Fruit fly (Drosophila melanogaster) whole organism, prepupa: ENCODE data around the gene trol.

ENCODE experiments used
- Blimp-1 ChIP-seq: fragments of 200-800 bp; sonication (Bioruptor generic); optimal IDR thresholded peaks from 3 replicates; lab custom pipeline; 2017; ENCODE audit warnings: missing biosample characterization, missing genetic modification characterization, mild to moderate bottlenecking, moderate library complexity, missing genetic modification reagents
- CG10631 ChIP-seq: fragments of 200-800 bp; sonication (Bioruptor generic); optimal IDR thresholded peaks from 2 replicates; lab custom pipeline; 2016; ENCODE audit warnings: missing biosample characterization, missing genetic modification characterization
- CG10669 ChIP-seq: fragments of 200-800 bp; sonication (Bioruptor generic); optimal IDR thresholded peaks from 3 replicates; lab custom pipeline; 2018; ENCODE audit warnings: missing biosample characterization, mild to moderate bottlenecking, missing genetic modification characterization, moderate library complexity
- CG11294 ChIP-seq: fragments of 200-800 bp; sonication (Bioruptor generic); IDR thresholded peaks from 2 replicates; pipeline ENCODE4 v1.3.6; 2022; ENCODE audit warnings: missing biosample characterization, missing genetic modification characterization
- CG11762 ChIP-seq: fragments of 200-800 bp; sonication (Bioruptor generic); optimal IDR thresholded peaks from 3 replicates; lab custom pipeline; 2016; ENCODE audit warnings: missing biosample characterization, missing genetic modification characterization; ENCODE audit not compliant: insufficient read depth
- CG11902 ChIP-seq: fragments of 200-800 bp; sonication (Bioruptor generic); optimal IDR thresholded peaks from 3 replicates; lab custom pipeline; 2016; ENCODE audit warnings: missing biosample characterization, missing genetic modification characterization
- CG1621 ChIP-seq: fragments of 200-800 bp; sonication (Bioruptor generic); optimal IDR thresholded peaks from 3 replicates; lab custom pipeline; 2018; ENCODE audit warnings: missing biosample characterization, mild to moderate bottlenecking, missing genetic modification characterization
- CG3032 ChIP-seq: fragments of 200-800 bp; optimal IDR thresholded peaks from 2 replicates; lab custom pipeline; 2019; ENCODE audit warnings: missing biosample characterization, mild to moderate bottlenecking, missing genetic modification characterization, moderate library complexity
- CG31627 ChIP-seq: fragments of 200-800 bp; sonication (Bioruptor generic); optimal IDR thresholded peaks from 3 replicates; lab custom pipeline; 2016; ENCODE audit warnings: missing biosample characterization, missing genetic modification characterization
- CG32006 ChIP-seq: fragments of 200-800 bp; sonication (Bioruptor generic); optimal IDR thresholded peaks from 3 replicates; lab custom pipeline; 2017; ENCODE audit warnings: missing biosample characterization, mild to moderate bottlenecking, missing genetic modification characterization
- CG34406 ChIP-seq: fragments of 200-800 bp; sonication (Bioruptor generic); optimal IDR thresholded peaks from 3 replicates; lab custom pipeline; 2016; ENCODE audit warnings: missing biosample characterization, missing genetic modification characterization
- CG3919 ChIP-seq: fragments of 200-800 bp; sonication (Bioruptor generic); optimal IDR thresholded peaks from 3 replicates; lab custom pipeline; 2016; ENCODE audit warnings: missing biosample characterization, missing genetic modification characterization
- CG4318 ChIP-seq: fragments of 200-800 bp; sonication (Bioruptor generic); optimal IDR thresholded peaks from 3 replicates; lab custom pipeline; 2017; ENCODE audit warnings: missing biosample characterization, mild to moderate bottlenecking, missing genetic modification characterization
- CG6163 ChIP-seq: fragments of 200-800 bp; sonication (Bioruptor generic); IDR thresholded peaks from 3 replicates; pipeline ENCODE4 v1.3.6; 2022; ENCODE audit warnings: missing biosample characterization, missing genetic modification characterization
- CG6276 ChIP-seq: fragments of 200-800 bp; sonication (Bioruptor generic); optimal IDR thresholded peaks from 2 replicates; lab custom pipeline; 2017; ENCODE audit warnings: missing biosample characterization, mild to moderate bottlenecking, missing genetic modification characterization
- CG6792 ChIP-seq: fragments of 200-800 bp; sonication (Bioruptor generic); optimal IDR thresholded peaks from 3 replicates; lab custom pipeline; 2016; ENCODE audit warnings: missing biosample characterization, missing genetic modification characterization
- CG6808 ChIP-seq: fragments of 200-800 bp; sonication (Bioruptor generic); optimal IDR thresholded peaks from 3 replicates; lab custom pipeline; 2017; ENCODE audit warnings: missing biosample characterization, missing genetic modification characterization, mild to moderate bottlenecking, moderate library complexity, missing genetic modification reagents
- CG6854 ChIP-seq: fragments of 200-800 bp; sonication (Bioruptor generic); optimal IDR thresholded peaks from 2 replicates; lab custom pipeline; 2017; ENCODE audit warnings: missing biosample characterization, mild to moderate bottlenecking, missing genetic modification characterization
- CG7368 ChIP-seq: fragments of 200-800 bp; sonication (Bioruptor generic); optimal IDR thresholded peaks from 3 replicates; lab custom pipeline; 2016; ENCODE audit warnings: missing biosample characterization, missing genetic modification characterization
- CG8119 ChIP-seq: fragments of 200-800 bp; sonication (Bioruptor generic); IDR thresholded peaks from 3 replicates; pipeline ENCODE4 v1.3.6; 2022; ENCODE audit warnings: missing biosample characterization, missing genetic modification characterization
- CG8319 ChIP-seq: fragments of 200-800 bp; sonication (Bioruptor generic); optimal IDR thresholded peaks from 3 replicates; lab custom pipeline; 2016; ENCODE audit warnings: missing biosample characterization, missing genetic modification characterization
- CG8632 ChIP-seq: fragments of 200-800 bp; sonication (Bioruptor generic); optimal IDR thresholded peaks from 3 replicates; lab custom pipeline; 2016; ENCODE audit warnings: missing biosample characterization, missing genetic modification characterization
- Eip75B ChIP-seq: fragments of 200-800 bp; sonication (Bioruptor generic); optimal IDR thresholded peaks from 3 replicates; lab custom pipeline; 2016; ENCODE audit warnings: missing biosample characterization, missing genetic modification characterization
- Eip78C ChIP-seq: fragments of 200-800 bp; sonication (Bioruptor generic); peaks from one replicate; lab custom pipeline; 2016; ENCODE audit warnings: missing biosample characterization, missing genetic modification characterization
- Eip93F ChIP-seq: fragments of 200-800 bp; sonication (Bioruptor generic); optimal IDR thresholded peaks from 2 replicates; lab custom pipeline; 2016; ENCODE audit warnings: missing biosample characterization, mild to moderate bottlenecking, missing genetic modification characterization
- Ets96B ChIP-seq: fragments of 200-800 bp; optimal IDR thresholded peaks from 2 replicates; lab custom pipeline; 2019; ENCODE audit warnings: missing biosample characterization, mild to moderate bottlenecking, missing genetic modification characterization, moderate library complexity
- Gug ChIP-seq: fragments of 200-800 bp; sonication (Bioruptor generic); IDR thresholded peaks from 2 replicates; pipeline ENCODE4 v1.3.6; 2022; ENCODE audit warnings: missing biosample characterization, missing genetic modification characterization
- Hr38 ChIP-seq: sonication (Bioruptor generic); optimal IDR thresholded peaks from 2 replicates; lab custom pipeline; 2016; ENCODE audit warnings: missing biosample characterization, missing genetic modification characterization
- Hr4 ChIP-seq: fragments of 200-800 bp; sonication (Bioruptor generic); optimal IDR thresholded peaks from 3 replicates; lab custom pipeline; 2016; ENCODE audit warnings: missing biosample characterization, missing genetic modification characterization
- Lpt ChIP-seq: fragments of 200-800 bp; sonication (Bioruptor generic); optimal IDR thresholded peaks from 3 replicates; lab custom pipeline; 2016; ENCODE audit warnings: missing biosample characterization, missing genetic modification characterization
- Met ChIP-seq: fragments of 200-800 bp; sonication (Bioruptor generic); optimal IDR thresholded peaks from 3 replicates; lab custom pipeline; 2016; ENCODE audit warnings: missing biosample characterization, missing genetic modification characterization
- Smox ChIP-seq: fragments of 200-800 bp; sonication (Bioruptor generic); optimal IDR thresholded peaks from 3 replicates; lab custom pipeline; 2016; ENCODE audit warnings: missing biosample characterization, missing genetic modification characterization
- Sox102F ChIP-seq: fragments of 200-800 bp; sonication (Bioruptor generic); optimal IDR thresholded peaks from 2 replicates; lab custom pipeline; 2016; ENCODE audit warnings: missing biosample characterization, mild to moderate bottlenecking, missing genetic modification characterization
- Sox15 ChIP-seq: fragments of 200-800 bp; sonication (Bioruptor generic); optimal IDR thresholded peaks from 3 replicates; lab custom pipeline; 2016; ENCODE audit warnings: missing biosample characterization, missing genetic modification characterization
- achi ChIP-seq: fragments of 200-800 bp; sonication (Bioruptor generic); optimal IDR thresholded peaks from 3 replicates; lab custom pipeline; 2016; ENCODE audit warnings: missing biosample characterization, missing genetic modification characterization
- acj6 ChIP-seq: fragments of 200-800 bp; sonication (Bioruptor generic); optimal IDR thresholded peaks from 3 replicates; lab custom pipeline; 2016; ENCODE audit warnings: missing biosample characterization, missing genetic modification characterization
- cyc ChIP-seq: fragments of 200-800 bp; sonication (Bioruptor generic); optimal IDR thresholded peaks from 3 replicates; lab custom pipeline; 2016; ENCODE audit warnings: missing biosample characterization, missing genetic modification characterization
- dac ChIP-seq: fragments of 200-800 bp; sonication (Bioruptor generic); optimal IDR thresholded peaks from 2 replicates; lab custom pipeline; 2017; ENCODE audit warnings: missing biosample characterization, mild to moderate bottlenecking, missing genetic modification characterization
- eg ChIP-seq: fragments of 200-800 bp; sonication (Bioruptor generic); IDR thresholded peaks from 3 replicates; pipeline ENCODE4 v1.3.6; 2022; ENCODE audit warnings: missing biosample characterization, missing genetic modification characterization
- esn ChIP-seq: fragments of 200-800 bp; sonication (Bioruptor generic); optimal IDR thresholded peaks from 2 replicates; lab custom pipeline; 2016; ENCODE audit warnings: missing biosample characterization, mild to moderate bottlenecking, missing genetic modification characterization, moderate library complexity
- fd59A ChIP-seq: fragments of 200-800 bp; sonication (Bioruptor generic); optimal IDR thresholded peaks from 2 replicates; lab custom pipeline; 2017; ENCODE audit warnings: missing biosample characterization, mild to moderate bottlenecking, missing genetic modification characterization, missing genetic modification reagents
- fkh ChIP-seq: fragments of 200-800 bp; sonication (Bioruptor generic); optimal IDR thresholded peaks from 3 replicates; lab custom pipeline; 2017; ENCODE audit warnings: missing biosample characterization, mild to moderate bottlenecking, missing genetic modification characterization, moderate library complexity
- lz ChIP-seq: fragments of 200-800 bp; sonication (Bioruptor generic); optimal IDR thresholded peaks from 3 replicates; lab custom pipeline; 2016; ENCODE audit warnings: missing biosample characterization, missing genetic modification characterization
- net ChIP-seq: fragments of 200-800 bp; sonication (Bioruptor generic); optimal IDR thresholded peaks from 3 replicates; lab custom pipeline; 2016; ENCODE audit warnings: missing biosample characterization, missing genetic modification characterization
- salr ChIP-seq, 2 experiments: fragments of 200-800 bp; sonication (Bioruptor generic); optimal IDR thresholded peaks; 3 replicates each; lab custom pipeline; 2016 to 2018; ENCODE audit warnings: missing biosample characterization in 2 of 2, missing genetic modification characterization in 2 of 2, mild to moderate bottlenecking in 1 of 2
- spab ChIP-seq: fragments of 200-800 bp; sonication (Bioruptor generic); optimal IDR thresholded peaks from 2 replicates; lab custom pipeline; 2017; ENCODE audit warnings: missing biosample characterization, mild to moderate bottlenecking, missing genetic modification characterization, missing genetic modification reagents
- ss ChIP-seq, 2 experiments: fragments of 200-800 bp; sonication (Bioruptor generic); optimal IDR thresholded peaks; 2 replicates in 1 of 2; 3 replicates in 1 of 2; lab custom pipeline; 2017 to 2018; ENCODE audit warnings: mild to moderate bottlenecking in 2 of 2, missing biosample characterization in 2 of 2, missing genetic modification characterization in 2 of 2, moderate library complexity in 1 of 2
- svp ChIP-seq: fragments of 200-800 bp; sonication (Bioruptor generic); peaks from one replicate; lab custom pipeline; 2016; ENCODE audit warnings: missing biosample characterization, missing genetic modification characterization
- topi ChIP-seq: fragments of 200-800 bp; sonication (Bioruptor generic); optimal IDR thresholded peaks from 3 replicates; lab custom pipeline; 2016; ENCODE audit warnings: missing biosample characterization, missing genetic modification characterization
- vri ChIP-seq: fragments of 200-800 bp; sonication (Bioruptor generic); optimal IDR thresholded peaks from 3 replicates; lab custom pipeline; 2016; ENCODE audit warnings: missing biosample characterization, mild to moderate bottlenecking, missing genetic modification characterization

trol gene

DNA sequence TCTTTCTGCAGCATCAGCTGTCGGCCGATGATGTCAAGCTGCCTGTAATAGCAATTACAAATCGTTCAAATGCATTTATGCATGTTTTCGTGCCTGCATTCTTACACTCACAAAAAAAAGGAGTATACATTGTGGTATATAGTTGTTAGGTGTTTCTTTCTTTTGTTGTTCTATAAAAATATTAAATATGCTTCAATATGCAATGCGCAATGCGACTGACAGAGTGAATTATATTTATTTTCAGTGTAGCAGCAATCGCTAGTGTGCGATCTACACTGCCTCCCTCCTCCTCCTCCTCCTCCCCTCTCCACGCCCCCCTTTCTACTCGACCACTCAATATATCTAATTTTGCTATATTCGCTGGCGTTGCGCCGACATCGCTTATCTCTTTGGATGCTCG is 36.3 kb downstream of the trol start (continued):
- peak; percentile 3 for TF ChIP-seq acj6 (GFP tag; lab: Kevin White, UChicago)
- TF ChIP-seq fkh (GFP tag; lab: Kevin White, UChicago) = no peak
- no peak for TF ChIP-seq ss (GFP tag; optimal IDR thresholded peaks at IDR 0.05; lab: Kevin White, UChicago)
- TF ChIP-seq CG4318 (GFP tag; lab: Kevin White, UChicago) = no peak
- no peak for TF ChIP-seq CG34406
- TF ChIP-seq Hr38 = no peak
- no peak for TF ChIP-seq CG11762 (GFP tag; lab: Kevin White, UChicago)
- no peak for TF ChIP-seq CG6808 (GFP tag; lab: Kevin White, UChicago)
- TF ChIP-seq CG1621 (tag; lab: Kevin White, UChicago) = no peak
- no peak for TF ChIP-seq Met
- no peak for TF ChIP-seq cyc
- TF ChIP-seq CG7368 (GFP tag; lab: Kevin White, UChicago) = no peak
- TF ChIP-seq Lpt (GFP tag; lab: Kevin White, UChicago) = peak; percentile 3
- no peak for TF ChIP-seq vri (GFP tag; lab: Kevin White, UChicago)
- peak; percentile 22 for TF ChIP-seq CG6276
- TF ChIP-seq CG11902 (GFP tag; lab: Kevin White, UChicago) = no peak
- no peak for TF ChIP-seq achi (GFP tag; lab: Kevin White, UChicago)
- no peak for TF ChIP-seq CG10669 (GFP tag; lab: Kevin White, UChicago)
- peak; percentile 48; the same call in 1 of the 3 replicates for TF ChIP-seq CG6163 (GFP tag; lab: Robert Waterston, UW)
- TF ChIP-seq fd59A (GFP tag; lab: Kevin White, UChicago) = no peak
- TF ChIP-seq CG8632 (GFP tag; lab: Kevin White, UChicago) = no peak
- TF ChIP-seq Eip75B (GFP tag; lab: Kevin White, UChicago) = no peak
- peak; percentile 50; the same call in 1 of the 2 replicates for TF ChIP-seq Gug (GFP tag; lab: Robert Waterston, UW)
- TF ChIP-seq Ets96B = no peak
- TF ChIP-seq Eip93F (GFP tag; lab: Kevin White, UChicago) = no peak
- no peak for TF ChIP-seq CG10631 (GFP tag; lab: Kevin White, UChicago)
- peak; percentile 43; the same call in 2 of the 3 replicates for TF ChIP-seq CG8119 (GFP tag; lab: Robert Waterston, UW)
- TF ChIP-seq Sox15 (GFP tag; lab: Kevin White, UChicago) = no peak

dm6 chrX:2503430-2503829 is 41.8 kb downstream of the trol start:
- TF ChIP-seq Eip93F (GFP tag; lab: Kevin White, UChicago) (no peak), CG8119 (GFP tag; lab: Robert Waterston, UW) (peak; percentile 61; the same call in 2 of the 3 replicates), salr (GFP tag; optimal IDR thresholded peaks at IDR 0.05; lab: Kevin White, UChicago) (no peak), CG11294 (GFP tag; lab: Robert Waterston, UW) (no peak), eg (peak; percentile 80), Eip75B (GFP tag; lab: Kevin White, UChicago) (no peak), spab (GFP tag; lab: Kevin White, UChicago) (no peak), Hr38 (no peak), Eip78C (peak; percentile 65), CG8319 (GFP tag; lab: Kevin White, UChicago) (no peak), net (GFP tag; lab: Kevin White, UChicago) (peak; percentile 6), Blimp-1 (GFP tag; lab: Kevin White, UChicago) (no peak), achi (GFP tag; lab: Kevin White, UChicago) (peak; percentile 27), CG8632 (GFP tag; lab: Kevin White, UChicago) (no peak), CG6792 (GFP tag; lab: Kevin White, UChicago) (no peak), Sox102F (GFP tag; lab: Kevin White, UChicago) (no peak), cyc (peak; percentile 11), CG32006 (GFP tag; lab: Kevin White, UChicago) (peak; percentile 58), CG6163 (GFP tag; lab: Robert Waterston, UW) (peak; percentile 70; the same call in 2 of the 3 replicates), Smox (GFP tag; lab: Kevin White, UChicago) (peak; percentile 6), topi (GFP tag; lab: Kevin White, UChicago) (no peak), svp (peak; percentile 29), dac (GFP tag; lab: Kevin White, UChicago) (no peak), CG3032 (tag; lab: Kevin White, UChicago) (no peak), CG3919 (GFP tag; lab: Kevin White, UChicago) (peak; percentile 34), Gug (GFP tag; lab: Robert Waterston, UW) (peak; percentile 35; the same call in 1 of the 2 replicates), CG10631 (GFP tag; lab: Kevin White, UChicago) (peak; percentile 37), CG6854 (GFP tag; lab: Kevin White, UChicago) (no peak), CG31627 (GFP tag; lab: Kevin White, UChicago) (peak; percentile 9), esn (no peak), lz (GFP tag; lab: Kevin White, UChicago) (no peak), Hr4 (GFP tag; lab: Kevin White, UChicago) (peak; percentile 67)
